Fruit fly (Drosophila melanogaster) whole organism, embryonic: ENCODE results near the gene sphe.

Experiments used
- CG10543 ChIP-seq: fragments of 200-800 bp; sonication (Bioruptor generic); optimal IDR thresholded peaks from 3 replicates; lab custom pipeline; 2017; ENCODE audit warnings: missing biosample characterization, mild to moderate bottlenecking, missing genetic modification characterization, moderate library complexity
- CG12659 ChIP-seq: fragments of 200-800 bp; sonication (Bioruptor generic); optimal IDR thresholded peaks from 3 replicates; lab custom pipeline; 2017; ENCODE audit warnings: mild to moderate bottlenecking, missing biosample characterization, missing genetic modification reagents, missing genetic modification characterization
- CG13424 ChIP-seq: fragments of 200-800 bp; sonication (Bioruptor generic); optimal IDR thresholded peaks from 2 replicates; lab custom pipeline; 2019; ENCODE audit warnings: missing biosample characterization, mild to moderate bottlenecking, missing genetic modification characterization, moderate library complexity
- CG14667 ChIP-seq: fragments of 200-800 bp; sonication (Bioruptor generic); IDR thresholded peaks from 2 replicates; pipeline ENCODE4 v1.3.6; 2022; ENCODE audit warnings: missing biosample characterization, missing genetic modification characterization
- CG15073 ChIP-seq: fragments of 200-800 bp; sonication (Bioruptor generic); optimal IDR thresholded peaks from 2 replicates; lab custom pipeline; 2016; ENCODE audit warnings: missing biosample characterization, missing genetic modification characterization
- CG15514 ChIP-seq: fragments of 200-800 bp; sonication (Bioruptor generic); optimal IDR thresholded peaks from 3 replicates; lab custom pipeline; 2017; ENCODE audit warnings: missing biosample characterization, missing genetic modification characterization, mild to moderate bottlenecking, moderate library complexity, missing genetic modification reagents
- CG1792 ChIP-seq: fragments of 200-800 bp; sonication (Bioruptor generic); optimal IDR thresholded peaks from 2 replicates; lab custom pipeline; 2016; ENCODE audit warnings: missing biosample characterization, missing genetic modification characterization
- CG18599 ChIP-seq: fragments of 200-800 bp; sonication (Bioruptor generic); optimal IDR thresholded peaks from 3 replicates; lab custom pipeline; 2017; ENCODE audit warnings: missing biosample characterization, missing genetic modification characterization, mild to moderate bottlenecking, moderate library complexity, missing genetic modification reagents
- CG2120 ChIP-seq: fragments of 200-800 bp; sonication (Bioruptor generic); optimal IDR thresholded peaks from 3 replicates; lab custom pipeline; 2016; ENCODE audit warnings: missing biosample characterization, missing genetic modification characterization
- CG2129 ChIP-seq: fragments of 200-800 bp; sonication (Bioruptor generic); IDR thresholded peaks from 2 replicates; pipeline ENCODE4 v1.3.6; 2022; ENCODE audit warnings: missing biosample characterization, missing genetic modification characterization; ENCODE audit not compliant: partially characterized antibody
- CG34224 ChIP-seq: fragments of 200-800 bp; sonication (Bioruptor generic); IDR thresholded peaks from 3 replicates; pipeline ENCODE4 v1.3.6; 2022; ENCODE audit warnings: missing biosample characterization, missing genetic modification characterization; ENCODE audit not compliant: partially characterized antibody
- CG43689 ChIP-seq: fragments of 200-800 bp; sonication (Bioruptor generic); IDR thresholded peaks from 2 replicates; pipeline ENCODE4 v1.3.6; 2022; ENCODE audit warnings: missing biosample characterization, missing genetic modification characterization
- CG6689 ChIP-seq: fragments of 200-800 bp; sonication (Bioruptor generic); IDR thresholded peaks from 2 replicates; pipeline ENCODE4 v1.3.6; 2022; ENCODE audit warnings: missing biosample characterization, missing genetic modification characterization
- CG7556 ChIP-seq: fragments of 200-800 bp; sonication (Bioruptor generic); optimal IDR thresholded peaks from 2 replicates; lab custom pipeline; 2017; ENCODE audit warnings: missing biosample characterization, mild to moderate bottlenecking, missing genetic modification characterization
- CG7839 ChIP-seq: fragments of 200-800 bp; sonication (Bioruptor generic); optimal IDR thresholded peaks from 3 replicates; lab custom pipeline; 2018; ENCODE audit warnings: missing biosample characterization, mild to moderate bottlenecking, missing genetic modification characterization, moderate library complexity
- CTCF ChIP-seq: fragments of 200-800 bp; sonication (Bioruptor generic); optimal IDR thresholded peaks from 2 replicates; lab custom pipeline; 2017; ENCODE audit warnings: missing biosample characterization, mild to moderate bottlenecking, missing genetic modification characterization, moderate library complexity
- CrebB ChIP-seq: fragments of 200-800 bp; sonication (Bioruptor generic); optimal IDR thresholded peaks from 3 replicates; lab custom pipeline; 2018; ENCODE audit warnings: missing biosample characterization, mild to moderate bottlenecking, missing genetic modification characterization
- Dbx ChIP-seq: fragments of 200-800 bp; sonication (Bioruptor generic); IDR thresholded peaks from 3 replicates; pipeline ENCODE4 v1.3.6; 2022; ENCODE audit warnings: missing biosample characterization, missing genetic modification characterization
- Dip2 ChIP-seq: fragments of 200-800 bp; sonication (Bioruptor generic); IDR thresholded peaks from 2 replicates; pipeline ENCODE4 v1.3.6; 2022; ENCODE audit warnings: missing biosample characterization, missing genetic modification characterization
- Dll ChIP-seq: fragments of 200-800 bp; sonication (Bioruptor generic); IDR thresholded peaks from 4 replicates; pipeline ENCODE4 v1.3.6; 2022; ENCODE audit warnings: missing biosample characterization, missing genetic modification characterization; ENCODE audit not compliant: partially characterized antibody
- Dp ChIP-seq: fragments of 200-800 bp; sonication (Bioruptor generic); optimal IDR thresholded peaks from 2 replicates; lab custom pipeline; 2018; ENCODE audit warnings: missing biosample characterization, mild to moderate bottlenecking, missing genetic modification characterization, moderate library complexity
- Ets65A ChIP-seq: fragments of 200-800 bp; sonication (Bioruptor generic); peaks from one replicate; lab custom pipeline; 2016; ENCODE audit warnings: missing biosample characterization, missing genetic modification characterization
- HLH54F ChIP-seq: fragments of 200-800 bp; sonication (Bioruptor generic); optimal IDR thresholded peaks from 3 replicates; lab custom pipeline; 2016; ENCODE audit warnings: missing biosample characterization, missing genetic modification characterization
- Hr51 ChIP-seq, 2 experiments: fragments of 200-800 bp; sonication (Bioruptor generic); optimal IDR thresholded peaks; 2 replicates in 1 of 2; 3 replicates in 1 of 2; lab custom pipeline; 2016 to 2018; ENCODE audit warnings: missing biosample characterization in 2 of 2, missing genetic modification characterization in 2 of 2, mild to moderate bottlenecking in 1 of 2, moderate library complexity in 1 of 2
- Lhr ChIP-seq: fragments of 200-800 bp; sonication (Bioruptor generic); optimal IDR thresholded peaks from 3 replicates; lab custom pipeline; 2017; ENCODE audit warnings: mild to moderate bottlenecking, missing biosample characterization, missing genetic modification reagents, missing genetic modification characterization
- Lim3 ChIP-seq: fragments of 200-800 bp; sonication (Bioruptor generic); IDR thresholded peaks from 2 replicates; pipeline ENCODE4 v1.3.6; 2022; ENCODE audit warnings: missing biosample characterization, missing genetic modification characterization
- MTF-1 ChIP-seq: fragments of 200-800 bp; sonication (Bioruptor generic); optimal IDR thresholded peaks from 2 replicates; lab custom pipeline; 2018; ENCODE audit warnings: missing biosample characterization, mild to moderate bottlenecking, missing genetic modification characterization, borderline replicate concordance
- Med ChIP-seq: fragments of 200-800 bp; sonication (Bioruptor generic); peaks from one replicate; lab custom pipeline; 2016; ENCODE audit warnings: missing biosample characterization, missing genetic modification characterization, mild to moderate bottlenecking, inconsistent platforms, moderate library complexity
- Meics ChIP-seq: fragments of 200-800 bp; sonication (Bioruptor generic); optimal IDR thresholded peaks from 2 replicates; lab custom pipeline; 2017; ENCODE audit warnings: missing biosample characterization, mild to moderate bottlenecking, missing genetic modification characterization
- Optix ChIP-seq: fragments of 200-800 bp; sonication (Bioruptor generic); IDR thresholded peaks from 3 replicates; pipeline ENCODE4 v1.3.6; 2022; ENCODE audit warnings: missing biosample characterization, missing genetic modification characterization
- Scr ChIP-seq: fragments of 200-800 bp; sonication (Bioruptor generic); IDR thresholded peaks from 2 replicates; pipeline ENCODE4 v1.3.6; 2022; ENCODE audit warnings: missing biosample characterization, missing genetic modification characterization; ENCODE audit not compliant: partially characterized antibody
- Six4 ChIP-seq: fragments of 200-800 bp; sonication (Bioruptor generic); optimal IDR thresholded peaks from 2 replicates; lab custom pipeline; 2016; ENCODE audit warnings: missing biosample characterization, missing genetic modification characterization
- Usf ChIP-seq: fragments of 200-800 bp; sonication (Bioruptor generic); optimal IDR thresholded peaks from 2 replicates; lab custom pipeline; 2017; ENCODE audit warnings: missing genotype, missing biosample characterization, missing genetic modification characterization
- bbx ChIP-seq: fragments of 200-800 bp; sonication (Bioruptor generic); IDR thresholded peaks from 2 replicates; pipeline ENCODE4 v1.3.6; 2022; ENCODE audit warnings: missing biosample characterization, missing genetic modification characterization; ENCODE audit not compliant: partially characterized antibody
- caup ChIP-seq: fragments of 200-800 bp; sonication (Bioruptor generic); optimal IDR thresholded peaks from 3 replicates; lab custom pipeline; 2017; ENCODE audit warnings: missing biosample characterization, mild to moderate bottlenecking, missing genetic modification characterization, moderate library complexity; ENCODE audit not compliant: severe bottlenecking
- chinmo ChIP-seq: fragments of 200-800 bp; sonication (Bioruptor generic); IDR thresholded peaks from 4 replicates; pipeline ENCODE4 v1.3.6; 2022; ENCODE audit warnings: missing biosample characterization, missing genetic modification characterization; ENCODE audit not compliant: partially characterized antibody
- gem ChIP-seq: fragments of 200-800 bp; sonication (Bioruptor generic); optimal IDR thresholded peaks from 2 replicates; lab custom pipeline; 2019; ENCODE audit warnings: missing biosample characterization, mild to moderate bottlenecking, missing genetic modification characterization, moderate library complexity
- gfzf ChIP-seq: fragments of 200-800 bp; sonication (Bioruptor generic); optimal IDR thresholded peaks from 2 replicates; lab custom pipeline; 2016; ENCODE audit warnings: missing biosample characterization, mild to moderate bottlenecking, missing genetic modification characterization, moderate library complexity
- jing ChIP-seq: fragments of 200-800 bp; sonication (Bioruptor generic); optimal IDR thresholded peaks from 2 replicates; lab custom pipeline; 2018; ENCODE audit warnings: missing biosample characterization, mild to moderate bottlenecking, missing genetic modification characterization
- nerfin-2 ChIP-seq: fragments of 200-800 bp; sonication (Bioruptor generic); IDR thresholded peaks from 2 replicates; pipeline ENCODE4 v1.3.6; 2022; ENCODE audit warnings: missing biosample characterization, missing genetic modification characterization; ENCODE audit not compliant: partially characterized antibody
- nmo ChIP-seq: fragments of 200-800 bp; sonication (Bioruptor generic); optimal IDR thresholded peaks from 2 replicates; lab custom pipeline; 2018; ENCODE audit warnings: missing biosample characterization, mild to moderate bottlenecking, missing genetic modification characterization, moderate library complexity
- otp ChIP-seq: fragments of 200-800 bp; sonication (Bioruptor generic); IDR thresholded peaks from 3 replicates; pipeline ENCODE4, ENCODE4 v1.3.6; 2022; ENCODE audit warnings: missing biosample characterization, missing genetic modification characterization
- phol ChIP-seq: fragments of 200-800 bp; sonication (Bioruptor generic); optimal IDR thresholded peaks from 3 replicates; lab custom pipeline; 2018; ENCODE audit warnings: missing biosample characterization, mild to moderate bottlenecking, missing genetic modification characterization, moderate library complexity
- pum ChIP-seq: fragments of 200-800 bp; sonication (Bioruptor generic); optimal IDR thresholded peaks from 2 replicates; lab custom pipeline; 2016; ENCODE audit warnings: missing biosample characterization, missing genetic modification characterization
- row ChIP-seq: fragments of 200-800 bp; sonication (Bioruptor generic); IDR thresholded peaks from 3 replicates; pipeline ENCODE4 v1.3.6; 2022; ENCODE audit warnings: missing biosample characterization, missing genetic modification characterization
- stwl ChIP-seq: fragments of 200-800 bp; sonication (Bioruptor generic); optimal IDR thresholded peaks from 3 replicates; lab custom pipeline; 2018; ENCODE audit warnings: missing biosample characterization, mild to moderate bottlenecking, missing genetic modification characterization, moderate library complexity
- trh ChIP-seq: fragments of 200-800 bp; sonication (Bioruptor generic); optimal IDR thresholded peaks from 2 replicates; lab custom pipeline; 2016; ENCODE audit warnings: missing biosample characterization, missing genetic modification characterization
- tup ChIP-seq: fragments of 200-800 bp; sonication (Bioruptor generic); optimal IDR thresholded peaks from 2 replicates; lab custom pipeline; 2016; ENCODE audit warnings: missing biosample characterization, mild to moderate bottlenecking, missing genetic modification characterization, moderate library complexity
- z ChIP-seq: fragments of 200-800 bp; sonication (Bioruptor generic); IDR thresholded peaks from 3 replicates; pipeline ENCODE4 v1.3.6; 2022; ENCODE audit warnings: missing biosample characterization, missing genetic modification characterization

The sphe gene

dm6 chrX:16687400-16688105 is 14.2 kb downstream of the sphe start (continued):
- TF ChIP-seq nmo (peak; percentile 24), CG15073 (GFP tag; lab: Kevin White, UChicago) (no peak), CG43689 (no peak), otp (GFP tag; lab: Robert Waterston, UW) (no peak), stwl (tag; lab: Kevin White, UChicago) (no peak), CG2129 (GFP tag; lab: Robert Waterston, UW) (no peak), Dbx (GFP tag; lab: Robert Waterston, UW) (no peak), Dp (no peak), Lhr (GFP tag; lab: Kevin White, UChicago) (no peak), Six4 (GFP tag; lab: Kevin White, UChicago) (no peak), z (GFP tag; lab: Robert Waterston, UW) (no peak), CG7556 (GFP tag; lab: Kevin White, UChicago) (peak; percentile 3), CG1792 (GFP tag; lab: Kevin White, UChicago) (no peak), Meics (GFP tag; lab: Kevin White, UChicago) (peak; percentile 1), Dip2 (GFP tag; lab: Robert Waterston, UW) (no peak), gfzf (GFP tag; lab: Kevin White, UChicago) (peak; percentile 13), CG12659 (GFP tag; lab: Kevin White, UChicago) (peak; percentile 2), CG2120 (GFP tag; lab: Kevin White, UChicago) (peak; percentile 17), row (GFP tag; lab: Robert Waterston, UW) (0 out of 3 replicates have a peak, but pooled peaks have one; percentile 24), Lim3 (no peak), bbx (GFP tag; lab: Robert Waterston, UW) (no peak), tup (GFP tag; lab: Kevin White, UChicago) (no peak), CG6689 (GFP tag; lab: Robert Waterston, UW) (0 out of 2 replicates have a peak, but pooled peaks have one; percentile 8), Med (GFP tag; lab: Kevin White, UChicago) (peak; percentile 36), HLH54F (no peak), chinmo (0 out of 4 replicates have a peak, but pooled peaks have one; percentile 25), CG14667 (GFP tag; lab: Robert Waterston, UW) (no peak), trh (GFP tag; lab: Kevin White, UChicago) (no peak), gem (peak; percentile 7), Optix (no peak), CG15514 (GFP tag; lab: Kevin White, UChicago) (peak; percentile 24), CrebB (no peak), CG10543 (GFP tag; lab: Kevin White, UChicago) (no peak), Scr (GFP tag; lab: Robert Waterston, UW) (no peak), CG13424 (peak; percentile 0), Ets65A (GFP tag; lab: Kevin White, UChicago) (peak; percentile 76), Dll (no peak), CG34224 (no peak), nerfin-2 (GFP tag; lab: Robert Waterston, UW) (no peak), Usf (GFP tag; lab: Kevin White, UChicago) (no peak), pum (no peak), jing (GFP tag; lab: Kevin White, UChicago) (no peak), Hr51 (GFP tag; optimal IDR thresholded peaks at IDR 0.05; lab: Kevin White, UChicago) (no peak), CG18599 (peak; percentile 38), caup (GFP tag; lab: Kevin White, UChicago) (no peak), CTCF (GFP tag; lab: Kevin White, UChicago) (no peak), phol (peak; percentile 20), CG7839 (tag; lab: Kevin White, UChicago) (peak; percentile 5), MTF-1 (GFP tag; lab: Kevin White, UChicago) (no peak)
